Worm (Caenorhabditis elegans): Measurements from ENCODE around the gene C39B5.14.

ce11 chrIII:2223932-2224331, 12.7 kb downstream of the C39B5.14 start, which contains the start of gene srd-65:
- no peak for TF ChIP-seq jun-1 (tag; optimal IDR thresholded peaks at IDR 0.05)
- TF ChIP-seq ztf-4 (tag; optimal IDR thresholded peaks at IDR 0.05) = no peak
- no peak for TF ChIP-seq nhr-76 (tag; optimal IDR thresholded peaks at IDR 0.05)
- TF ChIP-seq ceh-16 (tag; optimal IDR thresholded peaks at IDR 0.05) = no peak
- no peak for TF ChIP-seq ZK546.5 (tag; optimal IDR thresholded peaks at IDR 0.05)
- TF ChIP-seq unc-39 (tag; optimal IDR thresholded peaks at IDR 0.05) = no peak
- TF ChIP-seq nhr-77 (tag; optimal IDR thresholded peaks at IDR 0.05) = no peak
- TF ChIP-seq unc-62 (GFP tag; optimal IDR thresholded peaks at IDR 0.05) = no peak
- TF ChIP-seq ceh-82 (tag; optimal IDR thresholded peaks at IDR 0.05) = no peak
- no peak for TF ChIP-seq nhr-25 (tag; optimal IDR thresholded peaks at IDR 0.05)
- no peak for TF ChIP-seq sea-2 (GFP tag; optimal IDR thresholded peaks at IDR 0.05)
- no peak for TF ChIP-seq egl-27 (tag; optimal IDR thresholded peaks at IDR 0.05)
